Fruit fly (Drosophila melanogaster) whole organism, embryonic: ENCODE measurements around the gene Art3.

ENCODE experiments used
- Ada2b ChIP-seq: fragments of 200-800 bp; sonication (Bioruptor generic); IDR thresholded peaks from 2 replicates; pipeline ENCODE4 v1.3.6; 2022; ENCODE audit warnings: missing biosample characterization, missing genetic modification characterization
- Aef1 ChIP-seq: fragments of 200-800 bp; sonication (Bioruptor generic); IDR thresholded peaks from 3 replicates; pipeline ENCODE4 v1.3.6; 2022; ENCODE audit warnings: missing biosample characterization, missing genetic modification characterization
- Antp ChIP-seq: fragments of 200-800 bp; sonication (Bioruptor generic); optimal IDR thresholded peaks from 3 replicates; lab custom pipeline; 2016; ENCODE audit warnings: missing biosample characterization, missing genetic modification characterization
- B-H1 ChIP-seq: fragments of 200-800 bp; sonication (Bioruptor generic); IDR thresholded peaks from 3 replicates; pipeline ENCODE4 v1.3.6; 2022; ENCODE audit warnings: missing biosample characterization, missing genetic modification characterization
- CG10267 ChIP-seq: fragments of 200-800 bp; sonication (Bioruptor generic); optimal IDR thresholded peaks from 2 replicates; lab custom pipeline; 2018; ENCODE audit warnings: missing biosample characterization, mild to moderate bottlenecking, missing genetic modification characterization, moderate library complexity
- CG10543 ChIP-seq: fragments of 200-800 bp; sonication (Bioruptor generic); optimal IDR thresholded peaks from 3 replicates; lab custom pipeline; 2017; ENCODE audit warnings: missing biosample characterization, mild to moderate bottlenecking, missing genetic modification characterization, moderate library complexity
- CG11085 ChIP-seq: fragments of 200-800 bp; sonication (Bioruptor generic); IDR thresholded peaks from 2 replicates; pipeline ENCODE4 v1.3.6; 2022; ENCODE audit warnings: missing biosample characterization, missing genetic modification characterization
- CG11247 ChIP-seq: fragments of 200-800 bp; sonication (Bioruptor generic); IDR thresholded peaks from 2 replicates; pipeline ENCODE4 v1.3.6; 2022; ENCODE audit warnings: missing biosample characterization, missing genetic modification characterization
- CG12071 ChIP-seq: fragments of 200-800 bp; sonication (Bioruptor generic); optimal IDR thresholded peaks from 3 replicates; lab custom pipeline; 2018; ENCODE audit warnings: missing biosample characterization, mild to moderate bottlenecking, missing genetic modification characterization
- CG12219 ChIP-seq: fragments of 200-800 bp; sonication (Bioruptor generic); optimal IDR thresholded peaks from 3 replicates; lab custom pipeline; 2018; ENCODE audit warnings: missing biosample characterization, mild to moderate bottlenecking, missing genetic modification characterization
- CG12942 ChIP-seq: fragments of 200-800 bp; sonication (Bioruptor generic); optimal IDR thresholded peaks from 3 replicates; lab custom pipeline; 2016; ENCODE audit warnings: missing biosample characterization, missing genetic modification characterization
- CG13894 ChIP-seq: fragments of 200-800 bp; sonication (Bioruptor generic); optimal IDR thresholded peaks from 3 replicates; lab custom pipeline; 2018; ENCODE audit warnings: missing biosample characterization, mild to moderate bottlenecking, missing genetic modification characterization, moderate library complexity
- CG14014 ChIP-seq: fragments of 200-800 bp; sonication (Bioruptor generic); IDR thresholded peaks from 2 replicates; pipeline ENCODE4 v1.3.6; 2022; ENCODE audit warnings: missing biosample characterization, missing genetic modification characterization
- CG14710 ChIP-seq: fragments of 200-800 bp; sonication (Bioruptor generic); optimal IDR thresholded peaks from 3 replicates; lab custom pipeline; 2019; ENCODE audit warnings: missing biosample characterization, mild to moderate bottlenecking, missing genetic modification characterization, moderate library complexity
- CG15011 ChIP-seq: fragments of 200-800 bp; sonication (Bioruptor generic); optimal IDR thresholded peaks from 3 replicates; lab custom pipeline; 2018; ENCODE audit warnings: missing biosample characterization, mild to moderate bottlenecking, missing genetic modification characterization
- CG1602 ChIP-seq: fragments of 200-800 bp; sonication (Bioruptor generic); optimal IDR thresholded peaks from 3 replicates; lab custom pipeline; 2016; ENCODE audit warnings: missing biosample characterization, missing genetic modification characterization
- CG1603 ChIP-seq: fragments of 200-800 bp; sonication (Bioruptor generic); optimal IDR thresholded peaks from 2 replicates; lab custom pipeline; 2019; ENCODE audit warnings: missing biosample characterization, mild to moderate bottlenecking, missing genetic modification characterization, moderate library complexity
- CG17912 ChIP-seq: fragments of 200-800 bp; sonication (Bioruptor generic); optimal IDR thresholded peaks from 2 replicates; lab custom pipeline; 2018; ENCODE audit warnings: missing biosample characterization, mild to moderate bottlenecking, missing genetic modification characterization
- CG18262 ChIP-seq: fragments of 200-800 bp; optimal IDR thresholded peaks from 3 replicates; lab custom pipeline; 2019; ENCODE audit warnings: missing biosample characterization, mild to moderate bottlenecking, missing genetic modification characterization, moderate library complexity
- CG1832 ChIP-seq: fragments of 200-800 bp; sonication (Bioruptor generic); optimal IDR thresholded peaks from 2 replicates; lab custom pipeline; 2017; ENCODE audit warnings: missing biosample characterization, mild to moderate bottlenecking, missing genetic modification characterization, inconsistent platforms
- CG2120 ChIP-seq: fragments of 200-800 bp; sonication (Bioruptor generic); optimal IDR thresholded peaks from 3 replicates; lab custom pipeline; 2016; ENCODE audit warnings: missing biosample characterization, missing genetic modification characterization
- CG32532 ChIP-seq: fragments of 200-800 bp; sonication (Bioruptor generic); IDR thresholded peaks from 2 replicates; pipeline ENCODE4 v1.3.6; 2022; ENCODE audit warnings: missing biosample characterization, missing genetic modification characterization
- CG8359 ChIP-seq: fragments of 200-800 bp; sonication (Bioruptor generic); optimal IDR thresholded peaks from 2 replicates; lab custom pipeline; 2017; ENCODE audit warnings: missing biosample characterization, mild to moderate bottlenecking, missing genetic modification characterization, borderline replicate concordance
- CG8944 ChIP-seq: fragments of 200-800 bp; sonication (Bioruptor generic); optimal IDR thresholded peaks from 3 replicates; lab custom pipeline; 2016; ENCODE audit warnings: missing biosample characterization, missing genetic modification characterization
- Drgx ChIP-seq: fragments of 200-800 bp; sonication (Bioruptor generic); IDR thresholded peaks from 2 replicates; pipeline ENCODE4 v1.3.6; 2022; ENCODE audit warnings: missing biosample characterization, missing genetic modification characterization
- Eip74EF ChIP-seq, 2 experiments: fragments of 200-800 bp in 1 of 2; fragments of >200 bp in 1 of 2; sonication (Bioruptor generic) in 1 of 2; optimal IDR thresholded peaks; 2 replicates each; lab custom pipeline; 2017 to 2019; ENCODE audit warnings: missing biosample characterization in 2 of 2, missing genetic modification characterization in 2 of 2, mild to moderate bottlenecking in 1 of 2, moderate library complexity in 1 of 2
- Mes4 ChIP-seq: fragments of 200-800 bp; sonication (Bioruptor generic); optimal IDR thresholded peaks from 2 replicates; lab custom pipeline; 2016; ENCODE audit warnings: missing biosample characterization, missing genetic modification characterization
- Mrtf ChIP-seq: fragments of 200-800 bp; sonication (Bioruptor generic); IDR thresholded peaks from 3 replicates; pipeline ENCODE4 v1.3.6; 2022; ENCODE audit warnings: missing biosample characterization, missing genetic modification characterization
- NK7.1 ChIP-seq: fragments of 200-800 bp; sonication (Bioruptor generic); optimal IDR thresholded peaks from 3 replicates; lab custom pipeline; 2016; ENCODE audit warnings: missing biosample characterization, missing genetic modification characterization
- Nf-YC ChIP-seq: fragments of 200-800 bp; optimal IDR thresholded peaks from 3 replicates; lab custom pipeline; 2019; ENCODE audit warnings: missing biosample characterization, mild to moderate bottlenecking, missing genetic modification characterization, moderate library complexity
- Tbp ChIP-seq: fragments of >200 bp; optimal IDR thresholded peaks from 2 replicates; lab custom pipeline; 2018; ENCODE audit warnings: missing biosample characterization, missing genetic modification characterization
- Xbp1 ChIP-seq: fragments of 200-800 bp; sonication (Bioruptor generic); optimal IDR thresholded peaks from 3 replicates; lab custom pipeline; 2016; ENCODE audit warnings: missing biosample characterization, mild to moderate bottlenecking, missing genetic modification characterization
- bowl ChIP-seq: fragments of 200-800 bp; sonication (Bioruptor generic); IDR thresholded peaks from 2 replicates; pipeline ENCODE4 v1.3.6; 2022; ENCODE audit warnings: missing biosample characterization, missing genetic modification characterization
- corto ChIP-seq: fragments of 200-800 bp; sonication (Bioruptor generic); optimal IDR thresholded peaks from 2 replicates; lab custom pipeline; 2016; ENCODE audit warnings: missing biosample characterization, mild to moderate bottlenecking, missing genetic modification characterization, moderate library complexity
- crc ChIP-seq: fragments of 200-800 bp; sonication (Bioruptor generic); optimal IDR thresholded peaks from 2 replicates; lab custom pipeline; 2016; ENCODE audit warnings: missing biosample characterization, missing genetic modification characterization
- dimm ChIP-seq: fragments of 200-800 bp; sonication (Bioruptor generic); IDR thresholded peaks from 2 replicates; pipeline ENCODE4 v1.3.6; 2022; ENCODE audit warnings: missing biosample characterization, missing genetic modification characterization
- fd64A ChIP-seq: fragments of 200-800 bp; sonication (Bioruptor generic); optimal IDR thresholded peaks from 3 replicates; lab custom pipeline; 2018; ENCODE audit warnings: missing biosample characterization, mild to moderate bottlenecking, missing genetic modification characterization
- grau ChIP-seq: fragments of 200-800 bp; optimal IDR thresholded peaks from 3 replicates; lab custom pipeline; 2019; ENCODE audit warnings: missing biosample characterization, mild to moderate bottlenecking, missing genetic modification characterization, moderate library complexity
- ham ChIP-seq: fragments of 200-800 bp; sonication (Bioruptor generic); IDR thresholded peaks from 2 replicates; pipeline ENCODE4 v1.3.6; 2022; ENCODE audit warnings: missing biosample characterization, missing genetic modification characterization
- her ChIP-seq: fragments of 200-800 bp; sonication (Bioruptor generic); optimal IDR thresholded peaks from 2 replicates; lab custom pipeline; 2016; ENCODE audit warnings: missing biosample characterization, missing genetic modification characterization
- insv ChIP-seq, 2 experiments: fragments of 200-800 bp; sonication (Bioruptor generic); optimal IDR thresholded peaks; 3 replicates each; lab custom pipeline; 2016 to 2018; ENCODE audit warnings: missing biosample characterization in 2 of 2, missing genetic modification characterization in 2 of 2
- jing ChIP-seq: fragments of 200-800 bp; sonication (Bioruptor generic); optimal IDR thresholded peaks from 2 replicates; lab custom pipeline; 2018; ENCODE audit warnings: missing biosample characterization, mild to moderate bottlenecking, missing genetic modification characterization
- pfk ChIP-seq: fragments of 200-800 bp; sonication (Bioruptor generic); optimal IDR thresholded peaks from 2 replicates; lab custom pipeline; 2018; ENCODE audit warnings: missing biosample characterization, mild to moderate bottlenecking, missing genetic modification characterization, moderate library complexity
- row ChIP-seq: fragments of 200-800 bp; sonication (Bioruptor generic); IDR thresholded peaks from 3 replicates; pipeline ENCODE4 v1.3.6; 2022; ENCODE audit warnings: missing biosample characterization, missing genetic modification characterization
- scrt ChIP-seq: fragments of 200-800 bp; sonication (Bioruptor generic); optimal IDR thresholded peaks from 2 replicates; lab custom pipeline; 2018; ENCODE audit warnings: missing biosample characterization, mild to moderate bottlenecking, missing genetic modification characterization, moderate library complexity
- sna ChIP-seq: fragments of 200-800 bp; sonication (Bioruptor generic); IDR thresholded peaks from 2 replicates; pipeline ENCODE4 v1.3.6; 2022; ENCODE audit warnings: missing biosample characterization, missing genetic modification characterization; ENCODE audit not compliant: partially characterized antibody
- so ChIP-seq: fragments of 200-800 bp; sonication (Bioruptor generic); IDR thresholded peaks from 3 replicates; pipeline ENCODE4 v1.3.6; 2022; ENCODE audit warnings: missing biosample characterization, missing genetic modification characterization
- tll ChIP-seq, 2 experiments: fragments of 200-800 bp in 1 of 2; fragments of >200 bp in 1 of 2; sonication (Bioruptor generic) in 1 of 2; optimal IDR thresholded peaks; 2 replicates each; lab custom pipeline; 2017 to 2019; ENCODE audit warnings: missing biosample characterization in 2 of 2, missing genetic modification characterization in 2 of 2, mild to moderate bottlenecking in 1 of 2, moderate library complexity in 1 of 2
- tna ChIP-seq: fragments of 200-800 bp; sonication (Bioruptor generic); IDR thresholded peaks from 2 replicates; pipeline ENCODE4 v1.3.6; 2022; ENCODE audit warnings: missing biosample characterization, missing genetic modification characterization; ENCODE audit not compliant: partially characterized antibody
- yki ChIP-seq: fragments of >200 bp; optimal IDR thresholded peaks from 3 replicates; lab custom pipeline; 2018
- zfh1 ChIP-seq: fragments of 200-800 bp; sonication (Bioruptor generic); IDR thresholded peaks from 3 replicates; pipeline ENCODE4 v1.3.6; 2022; ENCODE audit warnings: missing biosample characterization, missing genetic modification characterization

The Art3 gene

dm6 chr3R:15250454-15250853, 21.2 kb upstream of the Art3 start (continued):
- peak; percentile 66; the same call in 2 of the 3 replicates for TF ChIP-seq Aef1 (GFP tag; lab: Robert Waterston, UW)
- no peak for TF ChIP-seq ham (GFP tag; lab: Robert Waterston, UW)
- 0 out of 2 replicates have a peak, but pooled peaks have one; percentile 24 for TF ChIP-seq CG11085
- TF ChIP-seq Mrtf = peak; percentile 46; the same call in 1 of the 3 replicates
- TF ChIP-seq CG8359 (GFP tag; lab: Kevin White, UChicago) = no peak
- peak; percentile 74 for TF ChIP-seq Ada2b (GFP tag; lab: Robert Waterston, UW)
- TF ChIP-seq CG8944 (GFP tag; lab: Kevin White, UChicago) = no peak
- peak; percentile 83 for TF ChIP-seq CG14014
- TF ChIP-seq jing = no peak
- no peak for TF ChIP-seq Xbp1 (GFP tag; lab: Kevin White, UChicago)
- TF ChIP-seq zfh1 = 0 out of 3 replicates have a peak, but pooled peaks have one; percentile 45
- TF ChIP-seq row (GFP tag; lab: Robert Waterston, UW) = peak; percentile 90
- TF ChIP-seq NK7.1 (GFP tag; lab: Kevin White, UChicago) = no peak
- no peak for TF ChIP-seq tna (GFP tag; lab: Robert Waterston, UW)
- no peak for TF ChIP-seq CG15011 (GFP tag; lab: Kevin White, UChicago)
- TF ChIP-seq tll (GFP tag; optimal IDR thresholded peaks at IDR 0.05; lab: Kevin White, UChicago) = no peak
- no peak for TF ChIP-seq scrt (GFP tag; lab: Kevin White, UChicago)
- TF ChIP-seq corto (GFP tag; lab: Kevin White, UChicago) = no peak
- no peak for TF ChIP-seq Tbp (GFP tag; lab: Kevin White, UChicago)
- TF ChIP-seq fd64A (GFP tag; lab: Kevin White, UChicago) = no peak
- peak; percentile 11 for TF ChIP-seq CG12942 (GFP tag; lab: Kevin White, UChicago)
- TF ChIP-seq bowl = no peak
- no peak for TF ChIP-seq CG10543 (GFP tag; lab: Kevin White, UChicago)
- no peak for TF ChIP-seq CG1602 (GFP tag; lab: Kevin White, UChicago)
- no peak for TF ChIP-seq CG14710 (tag; lab: Kevin White, UChicago)
- peak; percentile 57; the same call in 2 of the 3 replicates for TF ChIP-seq B-H1 (GFP tag; lab: Robert Waterston, UW)
- TF ChIP-seq Eip74EF (GFP tag; optimal IDR thresholded peaks at IDR 0.05; lab: Kevin White, UChicago) = no peak
- TF ChIP-seq CG1832 = no peak
- TF ChIP-seq crc (GFP tag; lab: Kevin White, UChicago) = no peak
- TF ChIP-seq Drgx = peak; percentile 71
- TF ChIP-seq CG18262 (tag; lab: Kevin White, UChicago) = no peak
- peak; percentile 75 for TF ChIP-seq grau (tag; lab: Kevin White, UChicago)
- peak; percentile 23 for TF ChIP-seq CG12219 (GFP tag; lab: Kevin White, UChicago)
- no peak for TF ChIP-seq Nf-YC (tag; lab: Kevin White, UChicago)
- TF ChIP-seq sna (GFP tag; lab: Robert Waterston, UW) = no peak
- no peak for TF ChIP-seq Antp
- TF ChIP-seq Mes4 (GFP tag; lab: Kevin White, UChicago) = no peak
- TF ChIP-seq so (GFP tag; lab: Robert Waterston, UW) = peak; percentile 73; the same call in 1 of the 3 replicates
- TF ChIP-seq CG10267 = peak; percentile 39
- TF ChIP-seq yki (lab: Kevin White, UChicago) = no peak
- TF ChIP-seq CG2120 = peak; percentile 81
- TF ChIP-seq pfk (GFP tag; lab: Kevin White, UChicago) = no peak
- peak; percentile 68 for TF ChIP-seq CG11247 (GFP tag; lab: Robert Waterston, UW)
- no peak for TF ChIP-seq insv (GFP tag; optimal IDR thresholded peaks at IDR 0.05; lab: Kevin White, UChicago)
- TF ChIP-seq CG32532 (GFP tag; lab: Robert Waterston, UW) = peak; percentile 86
- TF ChIP-seq CG13894 (tag; lab: Kevin White, UChicago) = no peak
- no peak for TF ChIP-seq CG1603 (tag; lab: Kevin White, UChicago)
- no peak for TF ChIP-seq CG12071 (GFP tag; lab: Kevin White, UChicago)
- no peak for TF ChIP-seq CG17912 (GFP tag; lab: Kevin White, UChicago)
- TF ChIP-seq her = no peak
- peak; percentile 42; the same call in 1 of the 2 replicates for TF ChIP-seq dimm (GFP tag; lab: Robert Waterston, UW)
